Worm (Caenorhabditis elegans) whole organism, L2 larva: Measurements from ENCODE around the gene F21C10.9.

Source experiments
- C34F6.9 ChIP-seq: fragments of 150-350 bp; optimal IDR thresholded peaks from 2 replicates; lab custom pipeline; 2014; ENCODE audit warnings: missing biosample characterization, missing genetic modification characterization
- F13H6.1 ChIP-seq: sonication (generic microtip); optimal IDR thresholded peaks from 2 replicates; lab custom pipeline; 2016; ENCODE audit warnings: missing genetic modification characterization, missing compliant biosample characterization
- R02D3.7 ChIP-seq: fragments of 150-350 bp; optimal IDR thresholded peaks from 2 replicates; lab custom pipeline; 2014; ENCODE audit warnings: missing biosample characterization, missing genetic modification characterization
- Y55F3AM.14 ChIP-seq: fragments of 200-800 bp; sonication (Bioruptor generic); optimal IDR thresholded peaks from 2 replicates; lab custom pipeline; 2018; ENCODE audit warnings: mild to moderate bottlenecking, missing genetic modification characterization, missing compliant biosample characterization
- ZK546.5 ChIP-seq: sonication (generic microtip); optimal IDR thresholded peaks from 2 replicates; lab custom pipeline; 2017; ENCODE audit warnings: missing biosample characterization, missing genetic modification characterization
- alr-1 ChIP-seq: fragments of 150-350 bp; optimal IDR thresholded peaks from 2 replicates; lab custom pipeline; 2014; ENCODE audit warnings: missing biosample characterization, missing genetic modification characterization
- aly-2 ChIP-seq: fragments of 150-350 bp; optimal IDR thresholded peaks from 2 replicates; lab custom pipeline; 2014; ENCODE audit warnings: missing biosample characterization, missing genetic modification characterization
- ama-1 ChIP-seq: fragments of 150-350 bp; optimal IDR thresholded peaks from 2 replicates; lab custom pipeline; 2018; ENCODE audit warnings: inconsistent platforms
- blmp-1 ChIP-seq: sonication (generic microtip); optimal IDR thresholded peaks from 2 replicates; lab custom pipeline; 2017; ENCODE audit warnings: missing genetic modification characterization, mild to moderate bottlenecking, missing compliant biosample characterization, antibody characterized with exemption, moderate library complexity; ENCODE audit not compliant: insufficient read depth
- ceh-16 ChIP-seq: fragments of 150-350 bp; optimal IDR thresholded peaks from 2 replicates; lab custom pipeline; 2014; ENCODE audit warnings: missing biosample characterization, missing genetic modification characterization
- ceh-82 ChIP-seq: fragments of 150-350 bp; optimal IDR thresholded peaks from 2 replicates; lab custom pipeline; 2014; ENCODE audit warnings: missing biosample characterization, missing genetic modification characterization
- crh-2 ChIP-seq: sonication (generic microtip); optimal IDR thresholded peaks from 2 replicates; lab custom pipeline; 2017; ENCODE audit warnings: missing biosample characterization, missing genetic modification characterization
- dmd-4 ChIP-seq: sonication (generic microtip); optimal IDR thresholded peaks from 2 replicates; lab custom pipeline; 2017; ENCODE audit warnings: missing biosample characterization, missing genetic modification characterization
- egl-27 ChIP-seq: sonication (generic microtip); optimal IDR thresholded peaks from 3 replicates; lab custom pipeline; 2017; ENCODE audit warnings: missing biosample characterization, missing genetic modification reagents, missing genetic modification characterization
- elt-1 ChIP-seq: fragments of 150-350 bp; optimal IDR thresholded peaks from 2 replicates; lab custom pipeline; 2014; ENCODE audit warnings: missing biosample characterization, missing genetic modification characterization
- elt-3 ChIP-seq: sonication (generic microtip); optimal IDR thresholded peaks from 2 replicates; lab custom pipeline; 2017; ENCODE audit warnings: missing biosample characterization, missing genetic modification characterization
- fos-1 ChIP-seq: fragments of 150-350 bp; optimal IDR thresholded peaks from 2 replicates; lab custom pipeline; 2014; ENCODE audit warnings: missing biosample characterization, missing genetic modification characterization
- gmeb-1 ChIP-seq: fragments of 150-350 bp; optimal IDR thresholded peaks from 2 replicates; lab custom pipeline; 2014; ENCODE audit warnings: missing biosample characterization, missing genetic modification characterization
- lin-11 ChIP-seq: fragments of 150-350 bp; sonication (generic microtip); optimal IDR thresholded peaks from 2 replicates; lab custom pipeline; 2014; ENCODE audit warnings: missing biosample characterization, missing genetic modification characterization, inconsistent platforms, mixed read lengths
- lin-13 ChIP-seq: fragments of 150-350 bp; optimal IDR thresholded peaks from 2 replicates; lab custom pipeline; 2014; ENCODE audit warnings: missing biosample characterization, missing genetic modification reagents, missing genetic modification characterization
- lin-39 ChIP-seq: fragments of 150-350 bp; optimal IDR thresholded peaks from 2 replicates; lab custom pipeline; 2014; ENCODE audit warnings: missing biosample characterization, missing genetic modification reagents, missing genetic modification characterization
- lsy-2 ChIP-seq, 2 experiments: fragments of 150-350 bp in 1 of 2; sonication (generic microtip) in 1 of 2; optimal IDR thresholded peaks; 2 replicates each; lab custom pipeline; 2014 to 2017; ENCODE audit warnings: missing biosample characterization in 2 of 2, missing genetic modification characterization in 2 of 2
- mab-5 ChIP-seq: fragments of 150-350 bp; optimal IDR thresholded peaks from 2 replicates; lab custom pipeline; 2014; ENCODE audit warnings: missing biosample characterization, missing genetic modification characterization
- mbf-1 ChIP-seq: sonication (generic microtip); optimal IDR thresholded peaks from 2 replicates; lab custom pipeline; 2017; ENCODE audit warnings: missing biosample characterization, missing genetic modification characterization
- mdl-1 ChIP-seq, 2 experiments: fragments of 150-350 bp in 1 of 2; sonication (generic microtip) in 1 of 2; optimal IDR thresholded peaks; 2 replicates each; lab custom pipeline; 2017; ENCODE audit warnings: missing biosample characterization in 2 of 2, missing genetic modification characterization in 2 of 2
- nhr-10 ChIP-seq: sonication (generic microtip); optimal IDR thresholded peaks from 2 replicates; lab custom pipeline; 2017; ENCODE audit warnings: missing biosample characterization, missing genetic modification characterization
- nhr-11 ChIP-seq: fragments of 150-350 bp; optimal IDR thresholded peaks from 2 replicates; lab custom pipeline; 2014; ENCODE audit warnings: missing biosample characterization, missing genetic modification characterization
- nhr-12 ChIP-seq: fragments of 150-350 bp; optimal IDR thresholded peaks from 2 replicates; lab custom pipeline; 2014; ENCODE audit warnings: missing biosample characterization, missing genetic modification characterization
- nhr-129 ChIP-seq: fragments of 150-350 bp; optimal IDR thresholded peaks from 2 replicates; lab custom pipeline; 2014; ENCODE audit warnings: missing biosample characterization, missing genetic modification characterization
- nhr-21 ChIP-seq: fragments of 150-350 bp; optimal IDR thresholded peaks from 2 replicates; lab custom pipeline; 2014; ENCODE audit warnings: missing biosample characterization, missing genetic modification characterization
- nhr-237 ChIP-seq: fragments of 150-350 bp; optimal IDR thresholded peaks from 2 replicates; lab custom pipeline; 2014; ENCODE audit warnings: missing biosample characterization, missing genetic modification characterization
- nhr-25 ChIP-seq: fragments of 150-350 bp; sonication (generic microtip); optimal IDR thresholded peaks from 3 replicates; lab custom pipeline; 2014; ENCODE audit warnings: missing biosample characterization, missing genetic modification characterization
- nhr-6 ChIP-seq: fragments of 150-350 bp; optimal IDR thresholded peaks from 2 replicates; lab custom pipeline; 2014; ENCODE audit warnings: missing biosample characterization, missing genetic modification characterization
- nhr-77 ChIP-seq: fragments of 150-350 bp; optimal IDR thresholded peaks from 2 replicates; lab custom pipeline; 2014; ENCODE audit warnings: missing biosample characterization, missing genetic modification characterization
- peb-1 ChIP-seq: fragments of 150-350 bp; optimal IDR thresholded peaks from 2 replicates; lab custom pipeline; 2014; ENCODE audit warnings: missing biosample characterization, missing genetic modification characterization
- sem-4 ChIP-seq: fragments of 150-350 bp; optimal IDR thresholded peaks from 2 replicates; lab custom pipeline; 2014; ENCODE audit warnings: missing biosample characterization, missing genetic modification reagents, missing genetic modification characterization
- skn-1 ChIP-seq: sonication (generic microtip); optimal IDR thresholded peaks from 2 replicates; lab custom pipeline; 2017; ENCODE audit warnings: missing biosample characterization, missing genetic modification characterization
- sma-3 ChIP-seq: sonication (generic microtip); optimal IDR thresholded peaks from 2 replicates; lab custom pipeline; 2016; ENCODE audit warnings: missing genetic modification reagents, missing genetic modification characterization, missing compliant biosample characterization
- sma-9 ChIP-seq, 2 experiments: fragments of 150-350 bp in 1 of 2; sonication (generic microtip) in 1 of 2; optimal IDR thresholded peaks; 2 replicates each; lab custom pipeline; 2014 to 2016; ENCODE audit warnings: missing genetic modification characterization in 2 of 2, mild to moderate bottlenecking in 1 of 2, missing biosample characterization in 1 of 2, missing compliant biosample characterization in 1 of 2, missing genetic modification reagents in 1 of 2, moderate library complexity in 1 of 2
- snpc-4 ChIP-seq: fragments of 150-350 bp; optimal IDR thresholded peaks from 2 replicates; lab custom pipeline; 2014; ENCODE audit warnings: missing biosample characterization, missing genetic modification characterization
- unc-55 ChIP-seq: fragments of 150-350 bp; sonication (generic microtip); optimal IDR thresholded peaks from 3 replicates; lab custom pipeline; 2014; ENCODE audit warnings: missing biosample characterization, missing genetic modification reagents, missing genetic modification characterization
- zag-1 ChIP-seq: fragments of 150-350 bp; optimal IDR thresholded peaks from 2 replicates; lab custom pipeline; 2014; ENCODE audit warnings: missing biosample characterization, missing genetic modification characterization
- ztf-1 ChIP-seq: fragments of 200-800 bp; sonication (Bioruptor generic); conservative IDR thresholded peaks from 2 replicates; pipeline ENCODE4 v1.3.6; 2022; ENCODE audit warnings: missing genetic modification characterization, missing compliant biosample characterization
- ztf-11 ChIP-seq: sonication (generic microtip); optimal IDR thresholded peaks from 2 replicates; lab custom pipeline; 2017; ENCODE audit warnings: missing biosample characterization, missing genetic modification characterization
- ztf-4 ChIP-seq: fragments of 150-350 bp; optimal IDR thresholded peaks from 2 replicates; lab custom pipeline; 2014; ENCODE audit warnings: missing biosample characterization, missing genetic modification characterization

The F21C10.9 gene

DNA sequence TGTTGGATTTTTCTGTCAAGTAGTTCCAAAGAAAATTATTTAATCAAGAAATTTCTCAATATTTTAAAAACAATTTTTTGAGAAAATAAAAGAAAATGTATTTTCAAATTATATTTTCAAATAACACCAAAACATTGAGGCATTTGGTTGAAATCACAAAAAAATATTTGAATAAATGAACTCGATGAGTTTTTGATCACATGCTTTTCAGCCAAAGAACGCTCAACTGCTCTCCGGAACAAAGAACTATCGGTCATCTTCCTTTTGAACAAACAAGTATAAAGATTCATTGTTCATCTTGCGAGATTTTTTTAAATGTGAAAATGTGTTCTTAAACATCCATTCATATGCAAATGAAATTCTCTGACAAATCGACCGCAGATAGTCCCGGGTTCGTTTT lies 3.5 kb downstream of the F21C10.9 start:
- TF ChIP-seq C34F6.9 (tag; lab: Kevin White, UChicago) (peak; percentile 20), sem-4 (no peak), crh-2 (tag; lab: Kevin White, UChicago) (peak; percentile 13), nhr-237 (tag; lab: Kevin White, UChicago) (no peak), sma-9 (GFP tag; optimal IDR thresholded peaks at IDR 0.05; lab: Kevin White, UChicago) (peak; percentile 43), sma-9 (tag; optimal IDR thresholded peaks at IDR 0.05; lab: Kevin White, UChicago) (no peak), lsy-2 (tag; optimal IDR thresholded peaks at IDR 0.05; lab: Kevin White, UChicago) (peak in 1 of 2 experiments; percentile 5), Y55F3AM.14 (GFP tag; lab: Kevin White, UChicago) (no peak), ceh-16 (tag; lab: Kevin White, UChicago) (no peak), blmp-1 (tag; lab: Kevin White, UChicago) (no peak)

ce11 chrV:9094060-9094628 lies 4.4 kb downstream of the F21C10.9 start:
- TF ChIP-seq unc-55 (GFP tag; lab: Kevin White, UChicago) (peak; percentile 0), crh-2 (tag; lab: Kevin White, UChicago) (peak; percentile 81), nhr-237 (tag; lab: Kevin White, UChicago) (no peak), lsy-2 (tag; optimal IDR thresholded peaks at IDR 0.05; lab: Kevin White, UChicago) (peak in 1 of 2 experiments; percentile 72), elt-3 (no peak), gmeb-1 (peak; percentile 51), nhr-77 (tag; lab: Kevin White, UChicago) (no peak), nhr-6 (tag; lab: Kevin White, UChicago) (no peak), alr-1 (tag; lab: Kevin White, UChicago) (no peak), nhr-21 (peak; percentile 21), Y55F3AM.14 (GFP tag; lab: Kevin White, UChicago) (peak; percentile 48), F13H6.1 (peak; percentile 75), lin-11 (tag; lab: Kevin White, UChicago) (peak; percentile 7), mdl-1 (tag; optimal IDR thresholded peaks at IDR 0.05; lab: Kevin White, UChicago) (peak in 1 of 2 experiments; percentile 39), elt-1 (tag; lab: Kevin White, UChicago) (no peak), ztf-4 (tag; lab: Kevin White, UChicago) (peak; percentile 35), sma-3 (GFP tag; lab: Kevin White, UChicago) (peak; percentile 58), ama-1 (lab: Kevin White, UChicago) (peak; percentile 46), C34F6.9 (tag; lab: Kevin White, UChicago) (peak; percentile 68), fos-1 (tag; lab: Kevin White, UChicago) (no peak), nhr-25 (tag; lab: Kevin White, UChicago) (peak; percentile 5), nhr-129 (tag; lab: Kevin White, UChicago) (peak; percentile 93), snpc-4 (tag; lab: Kevin White, UChicago) (peak; percentile 35), sma-9 (GFP tag; optimal IDR thresholded peaks at IDR 0.05; lab: Kevin White, UChicago) (peak; percentile 96), sma-9 (tag; optimal IDR thresholded peaks at IDR 0.05; lab: Kevin White, UChicago) (no peak), lin-13 (GFP tag; lab: Kevin White, UChicago) (no peak)
- TF ChIP-seq, all 48 proteins: peak for 17

DNA sequence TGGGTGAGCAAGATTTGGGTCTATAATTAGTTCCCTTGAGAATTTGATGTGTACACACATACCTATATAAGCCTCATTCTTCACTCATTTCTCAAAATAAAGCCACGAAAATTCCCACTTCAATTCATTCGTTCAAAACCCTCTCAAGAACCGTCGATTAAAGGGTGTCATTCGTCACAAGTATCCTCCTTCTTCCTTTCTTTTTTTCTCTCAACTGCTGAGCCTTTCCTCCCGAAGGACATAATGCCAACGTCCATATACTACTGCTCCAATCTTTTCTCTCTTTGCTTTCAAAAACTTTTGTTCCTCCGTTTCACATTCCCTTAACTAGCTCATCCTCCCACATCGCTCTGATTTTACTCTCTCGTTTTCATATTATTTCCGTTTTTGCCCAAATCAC lies 6.3 kb downstream of the F21C10.9 start, which contains the start of gene T27E4.1:
T27E4.1 (plus strand) TSS at position 137 of the 400 bp plus-strand sequence.
- TF ChIP-seq ZK546.5 (tag; lab: Kevin White, UChicago): no peak
- no peak for TF ChIP-seq aly-2
- TF ChIP-seq peb-1 (tag; lab: Kevin White, UChicago): no peak
- no peak for TF ChIP-seq egl-27
- no peak for TF ChIP-seq nhr-10 (tag; lab: Kevin White, UChicago)
- TF ChIP-seq gmeb-1: no peak
- TF ChIP-seq sma-3 (GFP tag; lab: Kevin White, UChicago): no peak
- TF ChIP-seq alr-1 (tag; lab: Kevin White, UChicago): no peak
- peak; percentile 53 for TF ChIP-seq unc-55 (GFP tag; lab: Kevin White, UChicago)
- no peak for TF ChIP-seq mab-5
- TF ChIP-seq R02D3.7: no peak
- no peak for TF ChIP-seq ceh-82 (tag; lab: Kevin White, UChicago)
- peak in 1 of 2 experiments; percentile 4 for TF ChIP-seq lsy-2 (tag; optimal IDR thresholded peaks at IDR 0.05; lab: Kevin White, UChicago)
- TF ChIP-seq lin-11 (tag; lab: Kevin White, UChicago): no peak
- TF ChIP-seq snpc-4 (tag; lab: Kevin White, UChicago): no peak
- TF ChIP-seq F13H6.1: no peak
- no peak for TF ChIP-seq nhr-77 (tag; lab: Kevin White, UChicago)
- TF ChIP-seq ama-1 (lab: Kevin White, UChicago): no peak
- TF ChIP-seq ztf-4 (tag; lab: Kevin White, UChicago): no peak
- TF ChIP-seq ceh-16 (tag; lab: Kevin White, UChicago): no peak
- no peak for TF ChIP-seq elt-1 (tag; lab: Kevin White, UChicago)
- no peak for TF ChIP-seq crh-2 (tag; lab: Kevin White, UChicago)
- no peak for TF ChIP-seq mbf-1 (tag; lab: Kevin White, UChicago)
- no peak for TF ChIP-seq nhr-11 (tag; lab: Kevin White, UChicago)
- TF ChIP-seq lin-39 (tag; lab: Kevin White, UChicago): no peak
- TF ChIP-seq Y55F3AM.14 (GFP tag; lab: Kevin White, UChicago): no peak
- no peak for TF ChIP-seq dmd-4 (tag; lab: Kevin White, UChicago)
- TF ChIP-seq skn-1 (tag; lab: Kevin White, UChicago): no peak
- TF ChIP-seq ztf-1 (GFP tag; lab: Robert Waterston, UW): no peak
- no peak for TF ChIP-seq blmp-1 (tag; lab: Kevin White, UChicago)
- peak; percentile 53 for TF ChIP-seq zag-1 (tag; lab: Kevin White, UChicago)
- TF ChIP-seq ztf-11 (tag; lab: Kevin White, UChicago): no peak
- TF ChIP-seq nhr-237 (tag; lab: Kevin White, UChicago): no peak
- TF ChIP-seq fos-1 (tag; lab: Kevin White, UChicago): no peak
- no peak for TF ChIP-seq sem-4
- no peak for TF ChIP-seq nhr-12
- TF ChIP-seq nhr-21: no peak
